Worm (Caenorhabditis elegans): ENCODE data around the gene dct-5.

DNA sequence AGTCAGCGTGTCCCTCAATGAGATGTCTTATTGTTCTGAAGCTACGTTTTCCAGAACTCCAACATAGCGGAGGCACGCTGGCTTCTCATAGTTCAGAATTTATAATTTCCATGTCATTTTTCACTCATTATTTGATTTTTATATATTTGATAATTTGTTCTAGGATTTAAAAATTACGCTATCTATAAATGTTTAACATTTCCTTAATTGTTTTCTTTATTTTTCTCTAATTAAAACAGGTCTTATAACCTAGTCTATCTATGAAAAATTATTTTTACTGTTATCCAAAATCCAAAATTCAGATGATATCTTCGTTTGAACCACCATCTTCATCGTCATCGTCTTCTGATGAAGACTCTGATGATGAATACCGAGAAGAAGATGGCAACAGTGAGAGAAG, 41.6 kb upstream of the dct-5 start, which contains the start of gene F56D1.1:
- TF ChIP-seq W03F9.2 (tag; optimal IDR thresholded peaks at IDR 0.05) (no peak), him-1 (tag; optimal IDR thresholded peaks at IDR 0.05) (no peak)
